Fruit fly (Drosophila melanogaster): Measurements from ENCODE around the gene Nfs1.
A peak's percentile ranks its signal among the peaks of the same experiment; 100 is the strongest.

Gene Nfs1

dm6 chr2L:12045941-12046855 lies 46.7 kb downstream of the Nfs1 start, which contains the start of gene CG6770 (continued):
- TF ChIP-seq HLHmδ (GFP tag; optimal IDR thresholded peaks at IDR 0.05): no peak
- 0 out of 2 replicates have a peak, but pooled peaks have one; percentile 4 for TF ChIP-seq Dref (GFP tag; IDR thresholded peaks at IDR 0.05)
- peak; percentile 88 for TF ChIP-seq ranshi (GFP tag; IDR thresholded peaks at IDR 0.05)
- TF ChIP-seq Lim3 (GFP tag; IDR thresholded peaks at IDR 0.05): no peak
- peak; percentile 67 for TF ChIP-seq Nf-YB (GFP tag; optimal IDR thresholded peaks at IDR 0.05)
- TF ChIP-seq maf-S (GFP tag; optimal IDR thresholded peaks at IDR 0.05): peak; percentile 13
- TF ChIP-seq CG34376 (GFP tag; optimal IDR thresholded peaks at IDR 0.05): peak; percentile 84
- TF ChIP-seq fd64A (GFP tag; optimal IDR thresholded peaks at IDR 0.05): no peak
- TF ChIP-seq GATAe (GFP tag; conservative IDR thresholded peaks at IDR 0.05): no peak
- TF ChIP-seq Six4 (GFP tag; optimal IDR thresholded peaks at IDR 0.05): no peak
- peak in 1 of 2 experiments; percentile 51 for TF ChIP-seq insv (GFP tag; optimal IDR thresholded peaks at IDR 0.05)
- no peak for TF ChIP-seq lov (optimal IDR thresholded peaks at IDR 0.05)
- peak; percentile 42; the same call in 1 of the 3 replicates for TF ChIP-seq lov (GFP tag; IDR thresholded peaks at IDR 0.05)
- TF ChIP-seq nom (GFP tag; optimal IDR thresholded peaks at IDR 0.05): peak; percentile 70
- TF ChIP-seq Kr (GFP tag; optimal IDR thresholded peaks at IDR 0.05): no peak
- peak; percentile 49 for TF ChIP-seq Vsx1 (GFP tag; optimal IDR thresholded peaks at IDR 0.05)
- TF ChIP-seq nmo (GFP tag; optimal IDR thresholded peaks at IDR 0.05): peak; percentile 56
- peak; percentile 77 for TF ChIP-seq Oli (tag; optimal IDR thresholded peaks at IDR 0.05)
- TF ChIP-seq CG15479 (GFP tag; optimal IDR thresholded peaks at IDR 0.05): no peak
- peak; percentile 80 for TF ChIP-seq tap (tag; optimal IDR thresholded peaks at IDR 0.05)
- peak; percentile 38; the same call in 1 of the 2 replicates for TF ChIP-seq sim (GFP tag; IDR thresholded peaks at IDR 0.05)
- TF ChIP-seq CG30020 (tag; optimal IDR thresholded peaks at IDR 0.05): peak; percentile 20
- TF ChIP-seq Mrtf (GFP tag; IDR thresholded peaks at IDR 0.05): peak; percentile 79
- TF ChIP-seq repo (GFP tag; optimal IDR thresholded peaks at IDR 0.05): no peak
- peak; percentile 86 for TF ChIP-seq CG13424 (tag; optimal IDR thresholded peaks at IDR 0.05)
- TF ChIP-seq slou (GFP tag; optimal IDR thresholded peaks at IDR 0.05): no peak
- 0 out of 4 replicates have a peak, but pooled peaks have one; percentile 66 for TF ChIP-seq chinmo (GFP tag; IDR thresholded peaks at IDR 0.05; ENCODE audit: partially characterized antibody)
- peak; percentile 28 for TF ChIP-seq Dp (GFP tag; optimal IDR thresholded peaks at IDR 0.05)
- TF ChIP-seq Bgb (GFP tag; IDR thresholded peaks at IDR 0.05; ENCODE audit: partially characterized antibody): peak; percentile 68; the same call in 1 of the 2 replicates
- TF ChIP-seq CG16815 (GFP tag; optimal IDR thresholded peaks at IDR 0.05): peak; percentile 2
- no peak for TF ChIP-seq HmgD (GFP tag; optimal IDR thresholded peaks at IDR 0.05)
- TF ChIP-seq Adf1 (GFP tag; IDR thresholded peaks at IDR 0.05): peak; percentile 62
- TF ChIP-seq pros (GFP tag; optimal IDR thresholded peaks at IDR 0.05): no peak
- TF ChIP-seq CG5245 (GFP tag; optimal IDR thresholded peaks at IDR 0.05): peak; percentile 57
- no peak for TF ChIP-seq D (optimal IDR thresholded peaks at IDR 0.05)
- TF ChIP-seq D (GFP tag; optimal IDR thresholded peaks at IDR 0.05): no peak
- TF ChIP-seq CG12942 (GFP tag; optimal IDR thresholded peaks at IDR 0.05): peak; percentile 33
- TF ChIP-seq kni (GFP tag; optimal IDR thresholded peaks at IDR 0.05): no peak
- no peak for TF ChIP-seq CG10274 (GFP tag; optimal IDR thresholded peaks at IDR 0.05)
- TF ChIP-seq CG8944 (GFP tag; optimal IDR thresholded peaks at IDR 0.05): no peak
- peak; percentile 84 for TF ChIP-seq Ptx1 (GFP tag; IDR thresholded peaks at IDR 0.05)
- TF ChIP-seq CHES-1-like (GFP tag; optimal IDR thresholded peaks at IDR 0.05): peak; percentile 41
- peak; percentile 87 for TF ChIP-seq Drgx (GFP tag; IDR thresholded peaks at IDR 0.05)
- peak; percentile 35 for TF ChIP-seq CTCF (GFP tag; optimal IDR thresholded peaks at IDR 0.05)
- peak; percentile 87 for TF ChIP-seq CG8924 (tag; optimal IDR thresholded peaks at IDR 0.05)
- TF ChIP-seq klu (GFP tag; IDR thresholded peaks at IDR 0.05): peak; percentile 68
- TF ChIP-seq Fer1 (GFP tag; optimal IDR thresholded peaks at IDR 0.05): peak; percentile 95
- peak; percentile 66; the same call in 1 of the 2 replicates for TF ChIP-seq CG10321 (GFP tag; IDR thresholded peaks at IDR 0.05)
- TF ChIP-seq CG13624 (GFP tag; optimal IDR thresholded peaks at IDR 0.05): peak; percentile 92

All from whole organism, embryonic.